Worm (Caenorhabditis elegans) whole organism, L1 larva: Measurements from ENCODE around the gene srlf-23.
A peak's percentile ranks its signal among the peaks of the same experiment; 100 is the strongest.

Experiments
- C16A3.4 ChIP-seq: fragments of 150-350 bp; optimal IDR thresholded peaks from 2 replicates; lab custom pipeline; 2014; ENCODE audit warnings: missing biosample characterization, missing genetic modification characterization
- C34B4.2 ChIP-seq: sonication (generic microtip); optimal IDR thresholded peaks from 2 replicates; lab custom pipeline; 2017; ENCODE audit warnings: mild to moderate bottlenecking, missing genetic modification characterization, missing compliant biosample characterization
- F16B12.6 ChIP-seq: fragments of 150-350 bp; optimal IDR thresholded peaks from 2 replicates; lab custom pipeline; 2014; ENCODE audit warnings: missing biosample characterization, missing genetic modification characterization
- Y116A8C.19 ChIP-seq: sonication (generic microtip); optimal IDR thresholded peaks from 2 replicates; lab custom pipeline; 2016; ENCODE audit warnings: missing compliant biosample characterization, missing genetic modification characterization, borderline replicate concordance
- efl-1 ChIP-seq, 4 experiments: fragments of 150-350 bp; optimal IDR thresholded peaks in 3 of 4; peaks in 1 of 4; 1 replicate in 1 of 4; 2 replicates in 3 of 4; lab custom pipeline; 2014; ENCODE audit warnings: missing biosample characterization in 2 of 4, missing genetic modification characterization in 2 of 4, missing genetic modification reagents in 2 of 4
- egl-27 ChIP-seq, 2 experiments: fragments of 150-350 bp in 1 of 2; sonication (generic microtip); optimal IDR thresholded peaks; 3 replicates each; lab custom pipeline; 2017 to 2018; ENCODE audit warnings: missing biosample characterization in 2 of 2, missing genetic modification characterization in 2 of 2, missing genetic modification reagents in 2 of 2
- fkh-4 ChIP-seq: sonication (generic microtip); optimal IDR thresholded peaks from 2 replicates; lab custom pipeline; 2016; ENCODE audit warnings: missing compliant biosample characterization, missing genetic modification characterization, borderline replicate concordance
- fos-1 ChIP-seq: fragments of 150-350 bp; optimal IDR thresholded peaks from 2 replicates; lab custom pipeline; 2014; ENCODE audit warnings: missing biosample characterization, missing genetic modification characterization
- hlh-17 ChIP-seq: fragments of 200-800 bp; sonication (Bioruptor generic); optimal IDR thresholded peaks from 2 replicates; lab custom pipeline; 2018; ENCODE audit warnings: missing genetic modification characterization, mild to moderate bottlenecking, missing compliant biosample characterization, moderate library complexity, borderline replicate concordance
- hpl-2 ChIP-seq: fragments of 150-350 bp; optimal IDR thresholded peaks from 2 replicates; lab custom pipeline; 2014; ENCODE audit warnings: missing biosample characterization, missing genetic modification reagents, missing genetic modification characterization
- lin-35 ChIP-seq, 2 experiments: fragments of 150-350 bp; optimal IDR thresholded peaks; 2 replicates each; lab custom pipeline; 2014; ENCODE audit warnings: missing biosample characterization in 2 of 2, missing genetic modification characterization in 2 of 2, missing genetic modification reagents in 2 of 2
- mab-9 ChIP-seq: fragments of 200-800 bp; sonication (Bioruptor generic); IDR thresholded peaks from 2 replicates; pipeline ENCODE4 v1.3.6; 2022; ENCODE audit warnings: missing genetic modification reagents, missing genetic modification characterization, missing compliant biosample characterization
- mep-1 ChIP-seq: fragments of 150-350 bp; optimal IDR thresholded peaks from 2 replicates; lab custom pipeline; 2014; ENCODE audit warnings: missing biosample characterization, missing genetic modification characterization
- nhr-11 ChIP-seq: fragments of 150-350 bp; optimal IDR thresholded peaks from 2 replicates; lab custom pipeline; 2014; ENCODE audit warnings: missing biosample characterization, missing genetic modification characterization
- nhr-12 ChIP-seq: sonication (generic microtip); optimal IDR thresholded peaks from 2 replicates; lab custom pipeline; 2017; ENCODE audit warnings: missing biosample characterization, missing genetic modification characterization
- nhr-19 ChIP-seq: fragments of 200-800 bp; sonication (Bioruptor generic); conservative IDR thresholded peaks from 2 replicates; pipeline ENCODE4 v1.3.6; 2022; ENCODE audit warnings: missing genetic modification characterization, missing compliant biosample characterization
- nhr-71 ChIP-seq: sonication (generic microtip); optimal IDR thresholded peaks from 2 replicates; lab custom pipeline; 2016; ENCODE audit warnings: mild to moderate bottlenecking, missing genetic modification characterization, moderate library complexity, missing compliant biosample characterization
- nhr-76 ChIP-seq: sonication (generic microtip); optimal IDR thresholded peaks from 2 replicates; lab custom pipeline; 2017; ENCODE audit warnings: missing biosample characterization, missing genetic modification characterization
- nhr-85 ChIP-seq: sonication (generic microtip); peaks from one replicate; lab custom pipeline; 2016; ENCODE audit warnings: missing genetic modification characterization, inconsistent platforms, missing compliant biosample characterization
- nhr-90 ChIP-seq: sonication (generic microtip); optimal IDR thresholded peaks from 2 replicates; lab custom pipeline; 2016; ENCODE audit warnings: mild to moderate bottlenecking, missing genetic modification characterization, missing compliant biosample characterization; ENCODE audit not compliant: poor library complexity
- pax-3 ChIP-seq: fragments of 200-800 bp; sonication (Bioruptor generic); optimal IDR thresholded peaks from 2 replicates; lab custom pipeline; 2018; ENCODE audit warnings: mild to moderate bottlenecking, missing genetic modification characterization, moderate library complexity, missing compliant biosample characterization
- rnt-1 ChIP-seq: sonication (generic microtip); optimal IDR thresholded peaks from 2 replicates; lab custom pipeline; 2016; ENCODE audit warnings: mild to moderate bottlenecking, missing genetic modification characterization, moderate library complexity, missing compliant biosample characterization
- snpc-4 ChIP-seq: fragments of 150-350 bp; optimal IDR thresholded peaks from 2 replicates; lab custom pipeline; 2014; ENCODE audit warnings: missing biosample characterization, missing genetic modification characterization
- sox-4 ChIP-seq: sonication (generic microtip); optimal IDR thresholded peaks from 2 replicates; lab custom pipeline; 2016; ENCODE audit warnings: missing genetic modification characterization, missing compliant biosample characterization
- sup-37 ChIP-seq: fragments of 200-800 bp; sonication (Bioruptor generic); optimal IDR thresholded peaks from 2 replicates; lab custom pipeline; 2018; ENCODE audit warnings: mild to moderate bottlenecking, missing genetic modification characterization, missing compliant biosample characterization
- swsn-7 ChIP-seq: sonication (generic microtip); optimal IDR thresholded peaks from 2 replicates; lab custom pipeline; 2016; ENCODE audit warnings: missing genetic modification characterization, missing compliant biosample characterization
- tbx-2 ChIP-seq: sonication (generic microtip); optimal IDR thresholded peaks from 2 replicates; lab custom pipeline; 2016; ENCODE audit warnings: missing genetic modification characterization, missing compliant biosample characterization
- tlp-1 ChIP-seq: fragments of 150-350 bp; optimal IDR thresholded peaks from 2 replicates; lab custom pipeline; 2014; ENCODE audit warnings: missing biosample characterization, missing genetic modification characterization
- unc-62 ChIP-seq: fragments of 150-350 bp; optimal IDR thresholded peaks from 2 replicates; lab custom pipeline; 2014; ENCODE audit warnings: missing biosample characterization, missing genetic modification reagents, missing genetic modification characterization
- vab-15 ChIP-seq: sonication (generic microtip); optimal IDR thresholded peaks from 2 replicates; lab custom pipeline; 2017; ENCODE audit warnings: missing genotype, mild to moderate bottlenecking, missing genetic modification characterization, missing compliant biosample characterization
- zag-1 ChIP-seq: fragments of 150-350 bp; optimal IDR thresholded peaks from 2 replicates; lab custom pipeline; 2014; ENCODE audit warnings: missing biosample characterization, missing genetic modification characterization
- ztf-11 ChIP-seq, 2 experiments: sonication (generic microtip); optimal IDR thresholded peaks; 2 replicates each; lab custom pipeline; 2016 to 2017; ENCODE audit warnings: missing genetic modification characterization in 2 of 2, missing biosample characterization in 1 of 2, missing compliant biosample characterization in 1 of 2
- ztf-4 ChIP-seq: fragments of 150-350 bp; optimal IDR thresholded peaks from 2 replicates; lab custom pipeline; 2014; ENCODE audit warnings: missing biosample characterization, missing genetic modification characterization

The srlf-23 gene

ce11 chrV:854966-855365 is 38.4 kb downstream of the srlf-23 start, which contains the start of gene K09C6.9:
Gene K09C6.9 (minus strand): TSS chrV:855066.
- TF ChIP-seq sox-4 (tag; lab: Kevin White, UChicago) (no peak), fkh-4 (no peak), lin-35 (GFP tag; optimal IDR thresholded peaks at IDR 0.05; lab: Kevin White, UChicago) (no peak), pax-3 (tag; lab: Kevin White, UChicago) (no peak), nhr-11 (tag; lab: Kevin White, UChicago) (no peak), unc-62 (GFP tag; lab: Kevin White, UChicago) (no peak), C34B4.2 (tag; lab: Kevin White, UChicago) (no peak), mab-9 (GFP tag; lab: Robert Waterston, UW) (no peak), nhr-76 (no peak), nhr-85 (tag; lab: Kevin White, UChicago) (no peak), egl-27 (tag; optimal IDR thresholded peaks at IDR 0.05; lab: Kevin White, UChicago) (no peak), mep-1 (tag; lab: Kevin White, UChicago) (no peak), nhr-90 (tag; lab: Kevin White, UChicago) (no peak), F16B12.6 (tag; lab: Kevin White, UChicago) (no peak)

ce11 chrV:852184-852583 is 41.2 kb downstream of the srlf-23 start, which contains the start of gene K09C6.3:
Gene K09C6.3 (plus strand): TSS chrV:852484.
- TF ChIP-seq snpc-4 (tag; lab: Kevin White, UChicago) (no peak), nhr-71 (tag; lab: Kevin White, UChicago) (no peak), sup-37 (GFP tag; lab: Kevin White, UChicago) (no peak), Y116A8C.19 (tag; lab: Kevin White, UChicago) (no peak), fos-1 (tag; lab: Kevin White, UChicago) (no peak), nhr-19 (no peak)
- TF ChIP-seq, all 84 proteins: peak for 0

ce11 chrV:849512-849911 is 43.8 kb downstream of the srlf-23 start, which contains the start of gene srbc-12:
Gene srbc-12 (plus strand): TSS chrV:849812.
- no peak for TF ChIP-seq nhr-11 (tag; lab: Kevin White, UChicago)
- no peak for TF ChIP-seq mep-1 (tag; lab: Kevin White, UChicago)
- TF ChIP-seq C16A3.4 (tag; lab: Kevin White, UChicago), result no peak
- no peak for TF ChIP-seq hlh-17 (GFP tag; lab: Kevin White, UChicago)
- no peak for TF ChIP-seq ztf-11 (tag; optimal IDR thresholded peaks at IDR 0.05; lab: Kevin White, UChicago)
- no peak for TF ChIP-seq tbx-2
- TF ChIP-seq egl-27 (tag; optimal IDR thresholded peaks at IDR 0.05; lab: Kevin White, UChicago), result no peak
- no peak for TF ChIP-seq mab-9 (GFP tag; lab: Robert Waterston, UW)
- no peak for TF ChIP-seq rnt-1 (tag; lab: Kevin White, UChicago)
- no peak for TF ChIP-seq unc-62 (GFP tag; lab: Kevin White, UChicago)
- no peak for TF ChIP-seq sup-37 (GFP tag; lab: Kevin White, UChicago)
- TF ChIP-seq swsn-7, result no peak
- no peak for TF ChIP-seq nhr-71 (tag; lab: Kevin White, UChicago)
- TF ChIP-seq, all 84 proteins: peak for 0

ce11 chrV:849042-849441 is 44.3 kb downstream of the srlf-23 start:
- no peak for TF ChIP-seq tlp-1 (tag; lab: Kevin White, UChicago)
- peak; percentile 52 for TF ChIP-seq nhr-85 (tag; lab: Kevin White, UChicago)
- TF ChIP-seq pax-3 (tag; lab: Kevin White, UChicago), result no peak
- no peak for TF ChIP-seq efl-1 (optimal IDR thresholded peaks at IDR 0.05; lab: Kevin White, UChicago)
- peak in 1 of 2 experiments; percentile 56 for TF ChIP-seq efl-1 (GFP tag; optimal IDR thresholded peaks at IDR 0.05 in 1 of 2; lab: Kevin White, UChicago)
- TF ChIP-seq nhr-12 (tag; lab: Kevin White, UChicago), result no peak
- TF ChIP-seq tbx-2, result no peak

ce11 chrV:847521-847920 is 45.8 kb downstream of the srlf-23 start, which contains the start of gene srbc-13:
Gene srbc-13 (plus strand): TSS chrV:847821.
- TF ChIP-seq egl-27 (tag; optimal IDR thresholded peaks at IDR 0.05; lab: Kevin White, UChicago) (no peak), vab-15 (tag; lab: Kevin White, UChicago) (no peak), ztf-4 (no peak), nhr-11 (tag; lab: Kevin White, UChicago) (no peak), zag-1 (tag; lab: Kevin White, UChicago) (no peak), hpl-2 (GFP tag; lab: Kevin White, UChicago) (no peak), Y116A8C.19 (tag; lab: Kevin White, UChicago) (no peak), ztf-11 (tag; optimal IDR thresholded peaks at IDR 0.05; lab: Kevin White, UChicago) (no peak), C34B4.2 (tag; lab: Kevin White, UChicago) (no peak)
